Fruit fly (Drosophila melanogaster): ENCODE measurements around the gene CG5556.

CG5556 gene

DNA sequence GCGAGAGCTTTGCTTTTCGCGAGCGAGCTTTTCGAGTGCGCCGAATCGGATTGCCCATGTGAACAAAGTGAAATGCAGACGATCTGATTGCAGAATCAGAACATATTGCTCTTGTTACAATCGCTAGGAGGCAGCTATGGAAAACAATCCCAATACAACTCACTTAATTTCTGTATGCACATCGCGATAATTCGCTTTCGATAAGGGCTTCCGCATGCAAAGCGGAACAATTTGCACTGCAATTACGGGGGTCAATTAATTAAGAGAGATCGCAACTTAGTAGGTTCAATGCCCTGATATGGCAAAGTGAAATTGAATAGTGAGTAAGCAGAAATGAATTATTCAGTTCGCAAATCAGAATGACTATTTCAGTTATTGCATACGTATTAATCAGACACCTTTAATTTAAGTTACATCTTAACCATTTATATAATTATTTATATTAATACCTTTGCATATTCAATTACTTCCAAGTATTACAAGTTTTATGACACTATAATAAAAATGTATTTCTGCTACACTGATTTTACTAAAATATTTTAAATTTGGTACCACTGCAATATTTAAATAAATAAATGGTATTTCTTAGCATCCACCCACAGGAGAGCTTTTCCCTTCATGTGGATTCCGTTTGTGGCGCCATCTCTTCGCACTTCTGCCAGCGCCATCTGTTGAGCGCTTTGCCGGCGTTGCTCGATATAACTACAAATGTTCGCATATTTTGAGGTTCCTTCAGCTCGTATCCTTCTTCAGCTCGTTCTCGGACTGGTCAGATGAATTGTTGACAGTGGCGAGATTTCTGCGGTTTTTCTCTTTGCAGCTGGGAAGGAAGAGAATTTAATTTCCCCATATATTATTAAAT, 9.3 kb upstream of the CG5556 start, which contains the start of gene NLaz (continued):
- peak; percentile 42 for TF ChIP-seq ewg (GFP tag; optimal IDR thresholded peaks at IDR 0.05)
- TF ChIP-seq CG4730 (GFP tag; IDR thresholded peaks at IDR 0.05), result no peak
- TF ChIP-seq Dip3 (GFP tag; optimal IDR thresholded peaks at IDR 0.05), result no peak
- no peak for TF ChIP-seq ac (GFP tag; optimal IDR thresholded peaks at IDR 0.05)
- TF ChIP-seq fd102C (GFP tag; optimal IDR thresholded peaks at IDR 0.05), result no peak
- TF ChIP-seq CG43689 (GFP tag; IDR thresholded peaks at IDR 0.05), result no peak
- TF ChIP-seq CG8089 (GFP tag; optimal IDR thresholded peaks at IDR 0.05), result no peak
- peak; percentile 67; the same call in 2 of the 3 replicates for TF ChIP-seq tgo (GFP tag; IDR thresholded peaks at IDR 0.05)
- TF ChIP-seq jumu (GFP tag; optimal IDR thresholded peaks at IDR 0.05), result no peak
- TF ChIP-seq Poxn (GFP tag; IDR thresholded peaks at IDR 0.05), result no peak
- TF ChIP-seq CG8924 (tag; optimal IDR thresholded peaks at IDR 0.05), result no peak
- no peak for TF ChIP-seq cad (GFP tag; optimal IDR thresholded peaks at IDR 0.05)
- peak; percentile 84; the same call in 2 of the 3 replicates for TF ChIP-seq Mrtf (GFP tag; IDR thresholded peaks at IDR 0.05)
- TF ChIP-seq danr (GFP tag; IDR thresholded peaks at IDR 0.05), result no peak
- TF ChIP-seq CG1233 (GFP tag; optimal IDR thresholded peaks at IDR 0.05), result no peak
- peak; percentile 60 for TF ChIP-seq az2 (GFP tag; optimal IDR thresholded peaks at IDR 0.05)
- TF ChIP-seq bcd (GFP tag; optimal IDR thresholded peaks at IDR 0.05), result peak; percentile 35
- TF ChIP-seq Meics (GFP tag; optimal IDR thresholded peaks at IDR 0.05), result peak; percentile 30
- peak; percentile 57 for TF ChIP-seq CG10959 (GFP tag; IDR thresholded peaks at IDR 0.05)
- no peak for TF ChIP-seq CG7786 (GFP tag; optimal IDR thresholded peaks at IDR 0.05)
- TF ChIP-seq crol (GFP tag; IDR thresholded peaks at IDR 0.05), result no peak
- TF ChIP-seq Optix (GFP tag; IDR thresholded peaks at IDR 0.05), result no peak
- TF ChIP-seq CG10321 (GFP tag; IDR thresholded peaks at IDR 0.05), result no peak
- no peak for TF ChIP-seq CG11696 (GFP tag; IDR thresholded peaks at IDR 0.05)
- TF ChIP-seq CG30020 (tag; optimal IDR thresholded peaks at IDR 0.05), result no peak
- peak; percentile 11 for TF ChIP-seq da (GFP tag; optimal IDR thresholded peaks at IDR 0.05)
- TF ChIP-seq Hr3 (GFP tag; optimal IDR thresholded peaks at IDR 0.05), result peak; percentile 27
- no peak; the same call in 2 of the 3 replicates for TF ChIP-seq B-H1 (GFP tag; IDR thresholded peaks at IDR 0.05)
- TF ChIP-seq otp (GFP tag; IDR thresholded peaks at IDR 0.05), result no peak
- no peak for TF ChIP-seq bsh (GFP tag; optimal IDR thresholded peaks at IDR 0.05)
- TF ChIP-seq tna (GFP tag; IDR thresholded peaks at IDR 0.05; ENCODE audit: partially characterized antibody), result no peak
- TF ChIP-seq CG33557 (GFP tag; optimal IDR thresholded peaks at IDR 0.05), result no peak
- TF ChIP-seq Fer2 (tag; optimal IDR thresholded peaks at IDR 0.05), result no peak
- TF ChIP-seq MTF-1 (GFP tag; optimal IDR thresholded peaks at IDR 0.05; ENCODE audit: borderline replicate concordance), result peak; percentile 6
- TF ChIP-seq CG13123 (GFP tag; optimal IDR thresholded peaks at IDR 0.05), result no peak
- no peak for TF ChIP-seq Kr (GFP tag; optimal IDR thresholded peaks at IDR 0.05)
- TF ChIP-seq CG16779 (GFP tag; IDR thresholded peaks at IDR 0.05), result no peak
- TF ChIP-seq Dll (GFP tag; IDR thresholded peaks at IDR 0.05; ENCODE audit: partially characterized antibody), result no peak
- no peak for TF ChIP-seq CG8281 (tag; optimal IDR thresholded peaks at IDR 0.05)
- TF ChIP-seq ems (GFP tag; optimal IDR thresholded peaks at IDR 0.05), result peak; percentile 0
- peak; percentile 36 for TF ChIP-seq CG10147 (GFP tag; optimal IDR thresholded peaks at IDR 0.05)
- TF ChIP-seq seq (GFP tag; IDR thresholded peaks at IDR 0.05), result no peak
- TF ChIP-seq CG9727 (GFP tag; optimal IDR thresholded peaks at IDR 0.05), result no peak
- TF ChIP-seq hb (GFP tag; IDR thresholded peaks at IDR 0.05; ENCODE audit: partially characterized antibody), result no peak
- no peak for TF ChIP-seq CG10274 (GFP tag; optimal IDR thresholded peaks at IDR 0.05)
- TF ChIP-seq CG18476 (GFP tag; optimal IDR thresholded peaks at IDR 0.05), result no peak
- peak; percentile 4 for TF ChIP-seq CG12155 (GFP tag; optimal IDR thresholded peaks at IDR 0.05)
- TF ChIP-seq Hr39 (optimal IDR thresholded peaks at IDR 0.05), result no peak
- TF ChIP-seq CG3281 (GFP tag; optimal IDR thresholded peaks at IDR 0.05), result no peak
- TF ChIP-seq CG12236 (GFP tag; optimal IDR thresholded peaks at IDR 0.05), result no peak

Data from whole organism, embryonic.